In the genomic region with DNA sequence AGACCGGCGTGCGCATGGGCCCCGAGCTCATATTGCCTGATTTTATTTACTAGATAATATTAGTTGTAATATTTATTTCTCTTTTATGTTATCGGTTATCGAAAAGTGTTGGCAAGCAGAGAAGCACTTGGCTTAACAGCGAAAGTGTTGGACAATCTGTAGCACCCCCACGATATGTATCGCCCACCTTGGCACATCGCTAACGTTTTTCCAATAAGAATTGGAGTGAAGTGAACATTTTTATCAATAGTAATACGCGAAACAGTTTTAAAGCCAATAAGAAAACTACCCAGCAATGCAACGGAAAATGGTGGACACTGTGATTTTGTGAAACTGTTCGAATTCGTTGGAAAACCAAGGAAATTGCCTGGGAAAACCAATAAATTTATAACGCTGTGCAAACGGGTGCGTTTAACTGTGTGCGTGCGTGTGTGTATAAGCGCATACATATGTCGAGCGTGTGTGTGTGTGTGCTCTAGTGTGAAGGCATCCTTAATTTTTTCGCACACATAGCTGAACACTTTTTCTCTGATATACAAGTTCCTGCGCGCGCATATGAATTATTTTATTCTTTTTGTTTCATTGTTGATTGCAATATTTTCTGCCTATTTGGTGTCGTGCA, we compare ENCODE assay signal across 4 fruit fly cellular contexts.
TF ChIP-seq lines count a peak whose summit lies in the region.

A gene (minus strand): TSS at position 112 of the 622 bp plus-strand sequence.
A gene (plus strand): TSS at position 197 of the 622 bp plus-strand sequence.

TF ChIP-seq in whole organism, adult, 20 proteins besides CTCF, POLR2A, EP300 and RAD21 (continued from another document):
- TF ChIP-seq cnc (optimal IDR thresholded peaks at IDR 0.05; lab: Kevin White, UChicago) (no peak), Clk (GFP tag; optimal IDR thresholded peaks at IDR 0.05; lab: Kevin White, UChicago) (peak; percentile 65), Crg-1 (GFP tag; optimal IDR thresholded peaks at IDR 0.05; lab: Kevin White, UChicago) (peak; percentile 87), CG14711 (tag; optimal IDR thresholded peaks at IDR 0.05; lab: Kevin White, UChicago) (peak; percentile 62), Mnt (GFP tag; optimal IDR thresholded peaks at IDR 0.05; lab: Kevin White, UChicago) (peak; percentile 81)

TF ChIP-seq in whole organism, embryonic, 481 proteins besides CTCF, POLR2A, EP300 and RAD21 (continued from another document and continues in another):
- TF ChIP-seq bcd (GFP tag; optimal IDR thresholded peaks at IDR 0.05; lab: Kevin White, UChicago) (peak; percentile 70), nerfin-1 (tag; optimal IDR thresholded peaks at IDR 0.05; lab: Kevin White, UChicago) (peak; percentile 99), CG16813 (GFP tag; IDR thresholded peaks at IDR 0.05; lab: Robert Waterston, UW; ENCODE audit: partially characterized antibody) (peak; percentile 91), HmgZ (tag; optimal IDR thresholded peaks at IDR 0.05; lab: Kevin White, UChicago) (peak; percentile 73), CG17186 (GFP tag; optimal IDR thresholded peaks at IDR 0.05; lab: Kevin White, UChicago) (no peak), Pdp1 (GFP tag; optimal IDR thresholded peaks at IDR 0.05; lab: Kevin White, UChicago) (peak; percentile 57 to 60), Nf-YA (GFP tag; IDR thresholded peaks at IDR 0.05; lab: Robert Waterston, UW) (no peak), sd (tag; optimal IDR thresholded peaks at IDR 0.05; lab: Kevin White, UChicago) (peak; percentile 53), CG18619 (GFP tag; optimal IDR thresholded peaks at IDR 0.05; lab: Kevin White, UChicago) (no peak), CG16779 (GFP tag; IDR thresholded peaks at IDR 0.05; lab: Robert Waterston, UW) (peak; percentile 64; the same call in 1 of the 2 replicates), psq (GFP tag; optimal IDR thresholded peaks at IDR 0.05; lab: Kevin White, UChicago) (peak; percentile 14), tup (GFP tag; optimal IDR thresholded peaks at IDR 0.05; lab: Kevin White, UChicago) (peak; percentile 5), schlank (tag; optimal IDR thresholded peaks at IDR 0.05; lab: Kevin White, UChicago) (peak; percentile 10), bowl (GFP tag; IDR thresholded peaks at IDR 0.05; lab: Robert Waterston, UW) (no peak), Atf6 (GFP tag; IDR thresholded peaks at IDR 0.05; lab: Robert Waterston, UW) (peak; percentile 55; the same call in 1 of the 2 replicates), CG1832 (GFP tag; optimal IDR thresholded peaks at IDR 0.05; lab: Kevin White, UChicago) (no peak), CG31388 (GFP tag; optimal IDR thresholded peaks at IDR 0.05; lab: Kevin White, UChicago) (no peak), MBD-R2 (GFP tag; IDR thresholded peaks at IDR 0.05; lab: Robert Waterston, UW) (peak; percentile 87), dmrt99B (tag; optimal IDR thresholded peaks at IDR 0.05; lab: Kevin White, UChicago) (peak; percentile 18), Dp (GFP tag; optimal IDR thresholded peaks at IDR 0.05; lab: Kevin White, UChicago) (peak; percentile 23), Atf3 (GFP tag; optimal IDR thresholded peaks at IDR 0.05; lab: Kevin White, UChicago) (no peak), klu (GFP tag; IDR thresholded peaks at IDR 0.05; lab: Robert Waterston, UW) (no peak), z (GFP tag; IDR thresholded peaks at IDR 0.05; lab: Robert Waterston, UW) (no peak), bab2 (GFP tag; optimal IDR thresholded peaks at IDR 0.05; lab: Kevin White, UChicago) (peak; percentile 60), BtbVII (GFP tag; optimal IDR thresholded peaks at IDR 0.05; lab: Kevin White, UChicago) (no peak), CG8388 (GFP tag; optimal IDR thresholded peaks at IDR 0.05; lab: Kevin White, UChicago) (no peak), sc (optimal IDR thresholded peaks at IDR 0.05; lab: Kevin White, UChicago) (no peak), sc (GFP tag; optimal IDR thresholded peaks at IDR 0.05; lab: Kevin White, UChicago) (no peak), D (optimal IDR thresholded peaks at IDR 0.05; lab: Kevin White, UChicago) (no peak), D (GFP tag; optimal IDR thresholded peaks at IDR 0.05; lab: Kevin White, UChicago) (no peak), CG15011 (GFP tag; optimal IDR thresholded peaks at IDR 0.05; lab: Kevin White, UChicago) (no peak), TFAM (GFP tag; optimal IDR thresholded peaks at IDR 0.05; lab: Kevin White, UChicago) (no peak), bbx (GFP tag; IDR thresholded peaks at IDR 0.05; lab: Robert Waterston, UW; ENCODE audit: partially characterized antibody) (peak; percentile 92), Kr (GFP tag; optimal IDR thresholded peaks at IDR 0.05; lab: Kevin White, UChicago) (no peak), CG6654 (GFP tag; optimal IDR thresholded peaks at IDR 0.05; lab: Kevin White, UChicago) (no peak), Lpt (GFP tag; optimal IDR thresholded peaks at IDR 0.05; lab: Kevin White, UChicago) (no peak), inv (GFP tag; IDR thresholded peaks at IDR 0.05; lab: Robert Waterston, UW; ENCODE audit: partially characterized antibody) (peak; percentile 86), Mrtf (GFP tag; IDR thresholded peaks at IDR 0.05; lab: Robert Waterston, UW) (0 out of 3 replicates have a peak, but pooled peaks have one; percentile 55), CG13287 (GFP tag; IDR thresholded peaks at IDR 0.05; lab: Robert Waterston, UW; ENCODE audit: partially characterized antibody) (peak; percentile 89)

TF ChIP-seq in whole organism, prepupa, 60 proteins besides CTCF, POLR2A, EP300 and RAD21 (continued from another document and continues in another):
- TF ChIP-seq CG11762 (GFP tag; optimal IDR thresholded peaks at IDR 0.05; lab: Kevin White, UChicago; ENCODE audit: insufficient read depth) = peak; percentile 2
- TF ChIP-seq Ets96B (tag; optimal IDR thresholded peaks at IDR 0.05; lab: Kevin White, UChicago) = peak; percentile 7
- TF ChIP-seq CG16779 (tag; optimal IDR thresholded peaks at IDR 0.05; lab: Kevin White, UChicago) = no peak
- no peak for TF ChIP-seq CG8319 (GFP tag; optimal IDR thresholded peaks at IDR 0.05; lab: Kevin White, UChicago)
- peak; percentile 67 for TF ChIP-seq CG31627 (GFP tag; optimal IDR thresholded peaks at IDR 0.05; lab: Kevin White, UChicago)
- TF ChIP-seq achi (GFP tag; optimal IDR thresholded peaks at IDR 0.05; lab: Kevin White, UChicago) = no peak
- peak; percentile 1 for TF ChIP-seq fd85E (GFP tag; optimal IDR thresholded peaks at IDR 0.05; lab: Kevin White, UChicago)
- peak; percentile 59 for TF ChIP-seq Hr39 (GFP tag; optimal IDR thresholded peaks at IDR 0.05; lab: Kevin White, UChicago)
- peak; percentile 33 for TF ChIP-seq pdm3 (GFP tag; optimal IDR thresholded peaks at IDR 0.05; lab: Kevin White, UChicago)
- peak; percentile 63 for TF ChIP-seq Sox102F (GFP tag; optimal IDR thresholded peaks at IDR 0.05; lab: Kevin White, UChicago)
- TF ChIP-seq CG11902 (GFP tag; optimal IDR thresholded peaks at IDR 0.05; lab: Kevin White, UChicago) = peak; percentile 36
- no peak for TF ChIP-seq Blimp-1 (GFP tag; optimal IDR thresholded peaks at IDR 0.05; lab: Kevin White, UChicago)
- peak; percentile 33 for TF ChIP-seq Lpt (GFP tag; optimal IDR thresholded peaks at IDR 0.05; lab: Kevin White, UChicago)
- TF ChIP-seq dsx (GFP tag; optimal IDR thresholded peaks at IDR 0.05; lab: Kevin White, UChicago; ENCODE audit: poor library complexity, severe bottlenecking) = no peak
- peak; percentile 59; the same call in 2 of the 3 replicates for TF ChIP-seq CG6163 (GFP tag; IDR thresholded peaks at IDR 0.05; lab: Robert Waterston, UW)
- TF ChIP-seq CG3919 (GFP tag; optimal IDR thresholded peaks at IDR 0.05; lab: Kevin White, UChicago) = peak; percentile 72
- peak; percentile 1 for TF ChIP-seq CG32006 (GFP tag; optimal IDR thresholded peaks at IDR 0.05; lab: Kevin White, UChicago)
- TF ChIP-seq ss (GFP tag; optimal IDR thresholded peaks at IDR 0.05; lab: Kevin White, UChicago) = peak in 1 of 2 experiments; percentile 14
- TF ChIP-seq cyc (GFP tag; optimal IDR thresholded peaks at IDR 0.05; lab: Kevin White, UChicago) = peak; percentile 63
- TF ChIP-seq esn (GFP tag; optimal IDR thresholded peaks at IDR 0.05; lab: Kevin White, UChicago) = peak; percentile 60
- peak; percentile 27 for TF ChIP-seq acj6 (GFP tag; optimal IDR thresholded peaks at IDR 0.05; lab: Kevin White, UChicago)
- peak; percentile 44 for TF ChIP-seq Eip75B (GFP tag; optimal IDR thresholded peaks at IDR 0.05; lab: Kevin White, UChicago)
- peak; percentile 45 for TF ChIP-seq Ets21C (GFP tag; optimal IDR thresholded peaks at IDR 0.05; lab: Kevin White, UChicago)
- TF ChIP-seq CG10669 (GFP tag; optimal IDR thresholded peaks at IDR 0.05; lab: Kevin White, UChicago) = no peak
- peak; percentile 30 for TF ChIP-seq CG7368 (GFP tag; optimal IDR thresholded peaks at IDR 0.05; lab: Kevin White, UChicago)
- TF ChIP-seq vri (GFP tag; optimal IDR thresholded peaks at IDR 0.05; lab: Kevin White, UChicago) = no peak
- TF ChIP-seq CG11294 (GFP tag; IDR thresholded peaks at IDR 0.05; lab: Robert Waterston, UW) = no peak
- TF ChIP-seq CG34406 (GFP tag; optimal IDR thresholded peaks at IDR 0.05; lab: Kevin White, UChicago) = no peak
- TF ChIP-seq CG9139 (GFP tag; optimal IDR thresholded peaks at IDR 0.05; lab: Kevin White, UChicago) = no peak
- no peak for TF ChIP-seq Eip93F (GFP tag; optimal IDR thresholded peaks at IDR 0.05; lab: Kevin White, UChicago)
- TF ChIP-seq OdsH (GFP tag; optimal IDR thresholded peaks at IDR 0.05; lab: Kevin White, UChicago) = peak; percentile 41
- peak; percentile 20 for TF ChIP-seq Sox14 (GFP tag; optimal IDR thresholded peaks at IDR 0.05; lab: Kevin White, UChicago)
- TF ChIP-seq CG3032 (tag; optimal IDR thresholded peaks at IDR 0.05; lab: Kevin White, UChicago) = peak; percentile 9
- TF ChIP-seq topi (GFP tag; optimal IDR thresholded peaks at IDR 0.05; lab: Kevin White, UChicago) = peak; percentile 66
- no peak for TF ChIP-seq Gug (GFP tag; IDR thresholded peaks at IDR 0.05; lab: Robert Waterston, UW)
- TF ChIP-seq Hr38 (GFP tag; optimal IDR thresholded peaks at IDR 0.05; lab: Kevin White, UChicago) = no peak
- TF ChIP-seq CG6808 (GFP tag; optimal IDR thresholded peaks at IDR 0.05; lab: Kevin White, UChicago) = no peak
- no peak for TF ChIP-seq fd59A (GFP tag; optimal IDR thresholded peaks at IDR 0.05; lab: Kevin White, UChicago)
- TF ChIP-seq CG10631 (GFP tag; optimal IDR thresholded peaks at IDR 0.05; lab: Kevin White, UChicago) = peak; percentile 43
- TF ChIP-seq CG6854 (GFP tag; optimal IDR thresholded peaks at IDR 0.05; lab: Kevin White, UChicago) = no peak
- TF ChIP-seq CG6792 (GFP tag; optimal IDR thresholded peaks at IDR 0.05; lab: Kevin White, UChicago) = no peak
- TF ChIP-seq Met (GFP tag; optimal IDR thresholded peaks at IDR 0.05; lab: Kevin White, UChicago) = peak; percentile 61

TF ChIP-seq in whole organism, wandering third instar larva, 38 proteins besides CTCF, POLR2A, EP300 and RAD21 (continued from another document):
- no peak for TF ChIP-seq Rel (GFP tag; optimal IDR thresholded peaks at IDR 0.05; lab: Kevin White, UChicago)
- TF ChIP-seq Rel (tag; optimal IDR thresholded peaks at IDR 0.05; lab: Kevin White, UChicago) = peak; percentile 39
- TF ChIP-seq Mio (GFP tag; optimal IDR thresholded peaks at IDR 0.05; lab: Kevin White, UChicago) = peak; percentile 58
- no peak for TF ChIP-seq jim (GFP tag; optimal IDR thresholded peaks at IDR 0.05; lab: Kevin White, UChicago)
- peak; percentile 56 for TF ChIP-seq CG9705 (GFP tag; optimal IDR thresholded peaks at IDR 0.05; lab: Kevin White, UChicago)
- no peak for TF ChIP-seq Abd-B (GFP tag; optimal IDR thresholded peaks at IDR 0.05; lab: Kevin White, UChicago)
- TF ChIP-seq foxo (GFP tag; optimal IDR thresholded peaks at IDR 0.05; lab: Kevin White, UChicago) = peak; percentile 3 to 79
- peak; percentile 57 for TF ChIP-seq ey (GFP tag; optimal IDR thresholded peaks at IDR 0.05; lab: Kevin White, UChicago)
- peak; percentile 64 for TF ChIP-seq fru (GFP tag; optimal IDR thresholded peaks at IDR 0.05; lab: Kevin White, UChicago)
- TF ChIP-seq tai (GFP tag; optimal IDR thresholded peaks at IDR 0.05; lab: Kevin White, UChicago) = no peak
- peak; percentile 6 for TF ChIP-seq sv (GFP tag; optimal IDR thresholded peaks at IDR 0.05; lab: Kevin White, UChicago)
- peak; percentile 75 for TF ChIP-seq br (GFP tag; optimal IDR thresholded peaks at IDR 0.05; lab: Kevin White, UChicago)
- TF ChIP-seq Jra (GFP tag; optimal IDR thresholded peaks at IDR 0.05; lab: Kevin White, UChicago) = peak; percentile 55
- TF ChIP-seq OdsH (GFP tag; optimal IDR thresholded peaks at IDR 0.05; lab: Kevin White, UChicago) = peak; percentile 49
- TF ChIP-seq GATAd (GFP tag; optimal IDR thresholded peaks at IDR 0.05; lab: Kevin White, UChicago) = peak; percentile 51
- no peak for TF ChIP-seq CrebA (GFP tag; optimal IDR thresholded peaks at IDR 0.05; lab: Kevin White, UChicago; ENCODE audit: borderline replicate concordance)
- no peak for TF ChIP-seq Vsx2 (GFP tag; optimal IDR thresholded peaks at IDR 0.05; lab: Kevin White, UChicago; ENCODE audit: partially characterized antibody)
- TF ChIP-seq Dfd (GFP tag; optimal IDR thresholded peaks at IDR 0.05; lab: Kevin White, UChicago) = no peak
- TF ChIP-seq HLH106 (tag; optimal IDR thresholded peaks at IDR 0.05; lab: Kevin White, UChicago) = peak; percentile 45
